Worm (Caenorhabditis elegans) whole organism, L3 larva: ENCODE data around the gene W06E11.1.
A peak's percentile ranks its signal among the peaks of the same experiment; 100 is the strongest.

Experiments
- daf-12 ChIP-seq: fragments of 150-350 bp; optimal IDR thresholded peaks from 2 replicates; lab custom pipeline; 2014; ENCODE audit warnings: missing biosample characterization, missing genetic modification reagents, missing genetic modification characterization
- nhr-237 ChIP-seq: fragments of 150-350 bp; optimal IDR thresholded peaks from 2 replicates; lab custom pipeline; 2014; ENCODE audit warnings: missing biosample characterization, missing genetic modification characterization
- nhr-76 ChIP-seq: fragments of 150-350 bp; sonication (generic microtip); optimal IDR thresholded peaks from 5 replicates; lab custom pipeline; 2014; ENCODE audit warnings: missing biosample characterization, missing genetic modification characterization
- nhr-77 ChIP-seq: fragments of 150-350 bp; optimal IDR thresholded peaks from 2 replicates; lab custom pipeline; 2014; ENCODE audit warnings: missing biosample characterization, missing genetic modification characterization

ce11 chrIII:600316-600932 lies 41.4 kb upstream of the W06E11.1 start, which contains the start of gene lec-6:
- TF ChIP-seq nhr-237 (tag; lab: Kevin White, UChicago) = no peak
- peak; percentile 48 for TF ChIP-seq nhr-77 (tag; lab: Kevin White, UChicago)
- TF ChIP-seq daf-12 (tag; lab: Kevin White, UChicago) = no peak
- TF ChIP-seq nhr-76 (tag; lab: Kevin White, UChicago) = no peak
